Fruit fly (Drosophila melanogaster) whole organism, embryonic: Measurements from ENCODE around the gene fau.
A peak's percentile ranks its signal among the peaks of the same experiment; 100 is the strongest.

Experiments
- ATbp ChIP-seq: fragments of 200-800 bp; sonication (Bioruptor generic); optimal IDR thresholded peaks from 2 replicates; lab custom pipeline; 2017; ENCODE audit warnings: missing biosample characterization, mild to moderate bottlenecking, missing genetic modification characterization, missing genetic modification reagents
- Atf6 ChIP-seq: fragments of 200-800 bp; sonication (Bioruptor generic); IDR thresholded peaks from 2 replicates; pipeline ENCODE4 v1.3.6; 2022; ENCODE audit warnings: missing biosample characterization, missing genetic modification characterization
- CG10462 ChIP-seq: fragments of 200-800 bp; sonication (Bioruptor generic); optimal IDR thresholded peaks from 2 replicates; lab custom pipeline; 2016; ENCODE audit warnings: missing biosample characterization, missing genetic modification characterization
- CG10565 ChIP-seq: fragments of 200-800 bp; sonication (Bioruptor generic); optimal IDR thresholded peaks from 3 replicates; lab custom pipeline; 2016; ENCODE audit warnings: missing biosample characterization, mild to moderate bottlenecking, missing genetic modification characterization
- CG10654 ChIP-seq: fragments of 200-800 bp; sonication (Bioruptor generic); optimal IDR thresholded peaks from 2 replicates; lab custom pipeline; 2016; ENCODE audit warnings: missing biosample characterization, missing genetic modification characterization
- CG11695 ChIP-seq: fragments of 200-800 bp; sonication (Bioruptor generic); IDR thresholded peaks from 3 replicates; pipeline ENCODE4 v1.3.6; 2022; ENCODE audit warnings: missing biosample characterization, missing genetic modification characterization
- CG13624 ChIP-seq: fragments of 200-800 bp; sonication (Bioruptor generic); optimal IDR thresholded peaks from 2 replicates; lab custom pipeline; 2016; ENCODE audit warnings: missing biosample characterization, missing genetic modification characterization
- CG17802 ChIP-seq: fragments of 200-800 bp; sonication (Bioruptor generic); optimal IDR thresholded peaks from 2 replicates; lab custom pipeline; 2018; ENCODE audit warnings: missing biosample characterization, mild to moderate bottlenecking, missing genetic modification characterization, moderate library complexity
- CG2889 ChIP-seq: fragments of 200-800 bp; sonication (Bioruptor generic); IDR thresholded peaks from 3 replicates; pipeline ENCODE4 v1.3.6; 2022; ENCODE audit warnings: missing biosample characterization, missing genetic modification characterization
- CG31224 ChIP-seq: fragments of 200-800 bp; sonication (Bioruptor generic); IDR thresholded peaks from 2 replicates; pipeline ENCODE4 v1.3.6; 2022; ENCODE audit warnings: missing biosample characterization, missing genetic modification characterization
- CG32772 ChIP-seq: fragments of 200-800 bp; sonication (Bioruptor generic); IDR thresholded peaks from 2 replicates; pipeline ENCODE4 v1.3.6; 2022; ENCODE audit warnings: missing biosample characterization, missing genetic modification characterization
- CG8089 ChIP-seq: fragments of 200-800 bp; sonication (Bioruptor generic); optimal IDR thresholded peaks from 3 replicates; lab custom pipeline; 2016; ENCODE audit warnings: missing biosample characterization, missing genetic modification characterization
- CG8924 ChIP-seq: fragments of 200-800 bp; optimal IDR thresholded peaks from 3 replicates; lab custom pipeline; 2019; ENCODE audit warnings: missing biosample characterization, mild to moderate bottlenecking, missing genetic modification characterization, moderate library complexity
- CG9437 ChIP-seq: fragments of 200-800 bp; sonication (Bioruptor generic); optimal IDR thresholded peaks from 2 replicates; lab custom pipeline; 2018; ENCODE audit warnings: missing biosample characterization, mild to moderate bottlenecking, missing genetic modification characterization
- CG9727 ChIP-seq: fragments of 200-800 bp; sonication (Bioruptor generic); optimal IDR thresholded peaks from 3 replicates; lab custom pipeline; 2017; ENCODE audit warnings: missing biosample characterization, mild to moderate bottlenecking, missing genetic modification characterization
- CG9817 ChIP-seq: fragments of 200-800 bp; sonication (Bioruptor generic); optimal IDR thresholded peaks from 2 replicates; lab custom pipeline; 2018; ENCODE audit warnings: missing biosample characterization, mild to moderate bottlenecking, missing genetic modification characterization, moderate library complexity
- CHES-1-like ChIP-seq: fragments of 200-800 bp; sonication (Bioruptor generic); optimal IDR thresholded peaks from 2 replicates; lab custom pipeline; 2016; ENCODE audit warnings: missing biosample characterization, missing genetic modification characterization
- CoRest ChIP-seq: fragments of 200-800 bp; sonication (Bioruptor generic); optimal IDR thresholded peaks from 3 replicates; lab custom pipeline; 2018; ENCODE audit warnings: missing biosample characterization, mild to moderate bottlenecking, missing genetic modification characterization, moderate library complexity
- Dip2 ChIP-seq: fragments of 200-800 bp; sonication (Bioruptor generic); IDR thresholded peaks from 2 replicates; pipeline ENCODE4 v1.3.6; 2022; ENCODE audit warnings: missing biosample characterization, missing genetic modification characterization
- Doc2 ChIP-seq: fragments of 200-800 bp; sonication (Bioruptor generic); IDR thresholded peaks from 2 replicates; pipeline ENCODE4 v1.3.6; 2022; ENCODE audit warnings: missing biosample characterization, missing genetic modification characterization
- Drgx ChIP-seq: fragments of 200-800 bp; sonication (Bioruptor generic); IDR thresholded peaks from 2 replicates; pipeline ENCODE4 v1.3.6; 2022; ENCODE audit warnings: missing biosample characterization, missing genetic modification characterization
- Hey ChIP-seq: fragments of 200-800 bp; sonication (Bioruptor generic); optimal IDR thresholded peaks from 3 replicates; lab custom pipeline; 2018; ENCODE audit warnings: missing biosample characterization, mild to moderate bottlenecking, missing genetic modification characterization
- HmgD ChIP-seq: fragments of 200-800 bp; sonication (Bioruptor generic); optimal IDR thresholded peaks from 3 replicates; lab custom pipeline; 2016; ENCODE audit warnings: missing biosample characterization, missing genetic modification characterization
- Hmr ChIP-seq: fragments of 200-800 bp; sonication (Bioruptor generic); optimal IDR thresholded peaks from 3 replicates; lab custom pipeline; 2017; ENCODE audit warnings: mild to moderate bottlenecking, missing biosample characterization, missing genetic modification reagents, missing genetic modification characterization
- Hr78 ChIP-seq, 2 experiments: fragments of 200-800 bp in 1 of 2; fragments of >200 bp in 1 of 2; sonication (Bioruptor generic) in 1 of 2; optimal IDR thresholded peaks; 2 replicates each; lab custom pipeline; 2017 to 2019; ENCODE audit warnings: missing biosample characterization in 2 of 2, missing genetic modification characterization in 2 of 2, mild to moderate bottlenecking in 1 of 2, moderate library complexity in 1 of 2
- Lhr ChIP-seq: fragments of 200-800 bp; sonication (Bioruptor generic); optimal IDR thresholded peaks from 3 replicates; lab custom pipeline; 2017; ENCODE audit warnings: mild to moderate bottlenecking, missing biosample characterization, missing genetic modification reagents, missing genetic modification characterization
- Oaz ChIP-seq: fragments of 200-800 bp; sonication (Bioruptor generic); IDR thresholded peaks from 2 replicates; pipeline ENCODE4 v1.3.6; 2022; ENCODE audit warnings: missing biosample characterization, missing genetic modification characterization
- Ravus ChIP-seq: fragments of 200-800 bp; sonication (Bioruptor generic); IDR thresholded peaks from 2 replicates; pipeline ENCODE4 v1.3.6; 2022; ENCODE audit warnings: missing biosample characterization, missing genetic modification characterization
- Rfx ChIP-seq: fragments of 200-800 bp; sonication (Bioruptor generic); IDR thresholded peaks from 2 replicates; pipeline ENCODE4 v1.3.6; 2022; ENCODE audit warnings: missing biosample characterization, missing genetic modification characterization
- Sry-β ChIP-seq: fragments of 200-800 bp; sonication (Bioruptor generic); optimal IDR thresholded peaks from 2 replicates; lab custom pipeline; 2018; ENCODE audit warnings: missing biosample characterization, mild to moderate bottlenecking, missing genetic modification characterization, moderate library complexity
- Usf ChIP-seq: fragments of 200-800 bp; sonication (Bioruptor generic); optimal IDR thresholded peaks from 2 replicates; lab custom pipeline; 2017; ENCODE audit warnings: missing genotype, missing biosample characterization, missing genetic modification characterization
- chn ChIP-seq: fragments of 200-800 bp; sonication (Bioruptor generic); optimal IDR thresholded peaks from 2 replicates; lab custom pipeline; 2016; ENCODE audit warnings: missing biosample characterization, missing genetic modification characterization
- fd102C ChIP-seq: fragments of 200-800 bp; sonication (Bioruptor generic); optimal IDR thresholded peaks from 2 replicates; lab custom pipeline; 2018; ENCODE audit warnings: missing biosample characterization, mild to moderate bottlenecking, missing genetic modification characterization, moderate library complexity
- ham ChIP-seq: fragments of 200-800 bp; sonication (Bioruptor generic); IDR thresholded peaks from 2 replicates; pipeline ENCODE4 v1.3.6; 2022; ENCODE audit warnings: missing biosample characterization, missing genetic modification characterization
- hbn ChIP-seq: fragments of 200-800 bp; sonication (Bioruptor generic); IDR thresholded peaks from 2 replicates; pipeline ENCODE4 v1.3.6; 2022; ENCODE audit warnings: missing biosample characterization, missing genetic modification characterization; ENCODE audit not compliant: partially characterized antibody
- hth ChIP-seq: fragments of >200 bp; optimal IDR thresholded peaks from 2 replicates; lab custom pipeline; 2017; ENCODE audit warnings: inconsistent platforms
- ind ChIP-seq: fragments of 200-800 bp; sonication (Bioruptor generic); optimal IDR thresholded peaks from 3 replicates; lab custom pipeline; 2016; ENCODE audit warnings: missing biosample characterization, missing genetic modification characterization
- insv ChIP-seq, 2 experiments: fragments of 200-800 bp; sonication (Bioruptor generic); optimal IDR thresholded peaks; 3 replicates each; lab custom pipeline; 2016 to 2018; ENCODE audit warnings: missing biosample characterization in 2 of 2, missing genetic modification characterization in 2 of 2
- kay ChIP-seq: fragments of 200-800 bp; sonication (Bioruptor generic); optimal IDR thresholded peaks from 2 replicates; lab custom pipeline; 2016; ENCODE audit warnings: missing biosample characterization, missing genetic modification characterization
- klu ChIP-seq: fragments of 200-800 bp; sonication (Bioruptor generic); IDR thresholded peaks from 2 replicates; pipeline ENCODE4 v1.3.6; 2022; ENCODE audit warnings: missing biosample characterization, missing genetic modification characterization
- onecut ChIP-seq: fragments of 200-800 bp; sonication (Bioruptor generic); IDR thresholded peaks from 2 replicates; pipeline ENCODE4 v1.3.6; 2022; ENCODE audit warnings: missing biosample characterization, missing genetic modification characterization
- pb ChIP-seq: fragments of 200-800 bp; sonication (Bioruptor generic); optimal IDR thresholded peaks from 3 replicates; lab custom pipeline; 2016; ENCODE audit warnings: missing biosample characterization, missing genetic modification characterization
- peb ChIP-seq: fragments of 200-800 bp; sonication (Bioruptor generic); IDR thresholded peaks from 2 replicates; pipeline ENCODE4 v1.3.6; 2022; ENCODE audit warnings: missing biosample characterization, missing genetic modification characterization
- pros ChIP-seq: fragments of 200-800 bp; sonication (Bioruptor generic); optimal IDR thresholded peaks from 3 replicates; lab custom pipeline; 2019; ENCODE audit warnings: missing biosample characterization, mild to moderate bottlenecking, missing genetic modification characterization, moderate library complexity
- row ChIP-seq: fragments of 200-800 bp; sonication (Bioruptor generic); IDR thresholded peaks from 3 replicates; pipeline ENCODE4 v1.3.6; 2022; ENCODE audit warnings: missing biosample characterization, missing genetic modification characterization
- sob ChIP-seq: fragments of 200-800 bp; sonication (Bioruptor generic); IDR thresholded peaks from 2 replicates; pipeline ENCODE4 v1.3.6; 2022; ENCODE audit warnings: missing biosample characterization, missing genetic modification characterization
- ttk ChIP-seq: fragments of 200-800 bp; sonication (Bioruptor generic); IDR thresholded peaks from 2 replicates; pipeline ENCODE4 v2.1.2; 2022; ENCODE audit warnings: missing biosample characterization, missing genetic modification characterization
- unc-4 ChIP-seq: fragments of 200-800 bp; sonication (Bioruptor generic); IDR thresholded peaks from 2 replicates; pipeline ENCODE4 v1.3.6; 2022; ENCODE audit warnings: missing biosample characterization, missing genetic modification characterization; ENCODE audit not compliant: partially characterized antibody
- wor ChIP-seq: fragments of 200-800 bp; sonication (Bioruptor generic); IDR thresholded peaks from 2 replicates; pipeline ENCODE4 v1.3.6; 2022; ENCODE audit warnings: missing biosample characterization, missing genetic modification characterization

The fau gene

DNA sequence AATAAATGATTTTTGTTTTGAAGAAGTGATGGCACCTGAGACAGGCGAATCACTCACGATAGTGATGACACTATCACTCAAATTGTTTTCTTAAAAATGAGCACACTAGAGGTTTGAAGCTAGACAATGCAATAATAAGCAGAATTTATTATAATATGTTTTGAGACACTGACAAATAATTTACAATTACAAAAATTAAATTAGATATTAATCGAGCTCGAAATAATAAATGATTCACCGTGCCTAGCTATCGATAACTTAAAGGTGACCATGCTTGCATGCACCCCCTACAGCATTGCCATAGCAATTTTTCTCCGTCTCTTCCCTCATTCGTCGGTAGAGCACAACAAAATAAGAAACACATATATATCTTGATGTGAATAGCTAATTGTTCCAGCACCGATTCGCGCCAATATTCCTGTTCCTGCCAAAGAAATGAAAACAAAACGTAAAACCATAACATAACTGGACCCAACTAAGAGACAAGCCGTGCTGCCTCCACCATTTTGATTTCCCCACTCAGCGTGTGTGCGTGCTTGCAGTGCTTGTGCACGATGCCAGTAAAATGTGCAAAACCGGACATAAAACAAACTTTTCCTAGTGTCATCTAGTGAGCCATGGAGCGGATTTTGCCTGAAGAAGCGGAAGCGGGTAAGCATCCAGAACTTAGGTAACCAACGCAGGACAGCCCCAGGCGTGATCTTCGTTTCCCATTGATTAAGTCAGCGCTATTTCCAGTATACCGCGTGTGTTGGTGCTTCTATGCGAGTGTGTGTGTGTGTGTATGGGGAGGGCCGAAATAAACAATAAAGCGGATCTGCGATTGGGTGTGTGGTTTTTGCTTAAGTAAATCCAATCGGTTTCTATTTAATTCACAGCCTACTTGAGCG, 16.0 kb downstream of the fau start, which contains the start of the genes MED7 and Cap-H2:
Gene MED7, minus strand, starts transcription at position 67 of the 890 bp plus-strand sequence.
Gene Cap-H2, plus strand, starts transcription at position 345 of the 890 bp plus-strand sequence.
- TF ChIP-seq sob (peak; percentile 93), pb (GFP tag; lab: Kevin White, UChicago) (peak; percentile 50), Hey (tag; lab: Kevin White, UChicago) (no peak), pros (GFP tag; lab: Kevin White, UChicago) (no peak), Lhr (GFP tag; lab: Kevin White, UChicago) (peak; percentile 57), ind (GFP tag; lab: Kevin White, UChicago) (peak; percentile 92), CG10654 (GFP tag; lab: Kevin White, UChicago) (peak; percentile 85), ttk (peak; percentile 88), wor (GFP tag; lab: Robert Waterston, UW) (peak; percentile 59), CG17802 (tag; lab: Kevin White, UChicago) (peak; percentile 0), ham (GFP tag; lab: Robert Waterston, UW) (peak; percentile 51; the same call in 1 of the 2 replicates), ATbp (GFP tag; lab: Kevin White, UChicago) (no peak), CG2889 (GFP tag; lab: Robert Waterston, UW) (peak; percentile 62; the same call in 1 of the 3 replicates), hth (lab: Kevin White, UChicago) (no peak), Dip2 (GFP tag; lab: Robert Waterston, UW) (peak; percentile 25; the same call in 1 of the 2 replicates), CG9437 (GFP tag; lab: Kevin White, UChicago) (peak; percentile 43), Sry-β (no peak), HmgD (GFP tag; lab: Kevin White, UChicago) (no peak), Rfx (GFP tag; lab: Robert Waterston, UW) (peak; percentile 91), CG8089 (GFP tag; lab: Kevin White, UChicago) (peak; percentile 61), onecut (peak; percentile 30; the same call in 1 of the 2 replicates), CG31224 (peak; percentile 71), kay (peak; percentile 88), CG32772 (GFP tag; lab: Robert Waterston, UW) (peak; percentile 75), CG9817 (tag; lab: Kevin White, UChicago) (peak; percentile 84), CG11695 (GFP tag; lab: Robert Waterston, UW) (peak; percentile 66; the same call in 2 of the 3 replicates), chn (GFP tag; lab: Kevin White, UChicago) (peak; percentile 86), CG10565 (GFP tag; lab: Kevin White, UChicago) (peak; percentile 5), fd102C (GFP tag; lab: Kevin White, UChicago) (peak; percentile 24), CG8924 (tag; lab: Kevin White, UChicago) (peak; percentile 76), CG13624 (GFP tag; lab: Kevin White, UChicago) (peak; percentile 91), CoRest (peak; percentile 85), Doc2 (GFP tag; lab: Robert Waterston, UW) (no peak), row (peak; percentile 98), peb (GFP tag; lab: Robert Waterston, UW) (peak; percentile 53; the same call in 1 of the 2 replicates), insv (GFP tag; optimal IDR thresholded peaks at IDR 0.05; lab: Kevin White, UChicago) (peak in 1 of 2 experiments; percentile 31), Ravus (GFP tag; lab: Robert Waterston, UW) (peak; percentile 16; the same call in 1 of the 2 replicates), unc-4 (GFP tag; lab: Robert Waterston, UW) (peak; percentile 98), Drgx (GFP tag; lab: Robert Waterston, UW) (no peak), Oaz (peak; percentile 62; the same call in 1 of the 2 replicates), Hmr (GFP tag; lab: Kevin White, UChicago) (no peak), CHES-1-like (GFP tag; lab: Kevin White, UChicago) (peak; percentile 74), Usf (peak; percentile 57), CG10462 (GFP tag; lab: Kevin White, UChicago) (peak; percentile 61), hbn (GFP tag; lab: Robert Waterston, UW) (peak; percentile 99), Hr78 (GFP tag; optimal IDR thresholded peaks at IDR 0.05; lab: Kevin White, UChicago) (no peak), Atf6 (peak; percentile 82), klu (GFP tag; lab: Robert Waterston, UW) (peak; percentile 84), CG9727 (GFP tag; lab: Kevin White, UChicago) (peak; percentile 85)
